Fruit fly (Drosophila melanogaster) whole organism, embryonic: ENCODE measurements around the gene Vti1b.

Experiments used
- CG10209 ChIP-seq: fragments of 200-800 bp; sonication (Bioruptor generic); optimal IDR thresholded peaks from 3 replicates; lab custom pipeline; 2017; ENCODE audit warnings: missing biosample characterization, mild to moderate bottlenecking, missing genetic modification characterization, missing genetic modification reagents
- CG12391 ChIP-seq: fragments of 200-800 bp; sonication (Bioruptor generic); optimal IDR thresholded peaks from 3 replicates; lab custom pipeline; 2018; ENCODE audit warnings: missing biosample characterization, mild to moderate bottlenecking, missing genetic modification characterization, moderate library complexity
- CG12744 ChIP-seq: fragments of 200-800 bp; sonication (Bioruptor generic); optimal IDR thresholded peaks from 2 replicates; lab custom pipeline; 2016; ENCODE audit warnings: missing biosample characterization, missing genetic modification characterization
- CG12942 ChIP-seq: fragments of 200-800 bp; sonication (Bioruptor generic); optimal IDR thresholded peaks from 3 replicates; lab custom pipeline; 2016; ENCODE audit warnings: missing biosample characterization, missing genetic modification characterization
- CG13775 ChIP-seq: fragments of 200-800 bp; sonication (Bioruptor generic); optimal IDR thresholded peaks from 3 replicates; lab custom pipeline; 2017; ENCODE audit warnings: missing biosample characterization, mild to moderate bottlenecking, missing genetic modification characterization
- CG15696 ChIP-seq: fragments of 200-800 bp; sonication (Bioruptor generic); optimal IDR thresholded peaks from 2 replicates; lab custom pipeline; 2019; ENCODE audit warnings: missing biosample characterization, mild to moderate bottlenecking, missing genetic modification characterization, moderate library complexity
- CG2875 ChIP-seq: fragments of 200-800 bp; sonication (Bioruptor generic); optimal IDR thresholded peaks from 2 replicates; lab custom pipeline; 2017; ENCODE audit warnings: missing biosample characterization, mild to moderate bottlenecking, missing genetic modification characterization, missing genetic modification reagents
- CG32772 ChIP-seq: fragments of 200-800 bp; sonication (Bioruptor generic); IDR thresholded peaks from 2 replicates; pipeline ENCODE4 v1.3.6; 2022; ENCODE audit warnings: missing biosample characterization, missing genetic modification characterization
- CG3726 ChIP-seq: fragments of 200-800 bp; sonication (Bioruptor generic); IDR thresholded peaks from 3 replicates; pipeline ENCODE4, ENCODE4 v1.3.6; 2022; ENCODE audit warnings: missing biosample characterization, missing genetic modification characterization
- CG3838 ChIP-seq: fragments of 200-800 bp; sonication (Bioruptor generic); optimal IDR thresholded peaks from 3 replicates; lab custom pipeline; 2016; ENCODE audit warnings: missing biosample characterization, missing genetic modification characterization
- CG4707 ChIP-seq: fragments of 200-800 bp; sonication (Bioruptor generic); optimal IDR thresholded peaks from 2 replicates; lab custom pipeline; 2018; ENCODE audit warnings: missing biosample characterization, mild to moderate bottlenecking, missing genetic modification characterization, moderate library complexity
- CG6813 ChIP-seq: fragments of 200-800 bp; sonication (Bioruptor generic); optimal IDR thresholded peaks from 2 replicates; lab custom pipeline; 2017; ENCODE audit warnings: missing biosample characterization, missing genetic modification characterization, mild to moderate bottlenecking, moderate library complexity, missing genetic modification reagents
- CG7372 ChIP-seq: fragments of 200-800 bp; sonication (Bioruptor generic); IDR thresholded peaks from 2 replicates; pipeline ENCODE4 v1.3.6; 2022; ENCODE audit warnings: missing biosample characterization, missing genetic modification characterization
- CG8281 ChIP-seq: fragments of 200-800 bp; sonication (Bioruptor generic); optimal IDR thresholded peaks from 2 replicates; lab custom pipeline; 2018; ENCODE audit warnings: missing biosample characterization, mild to moderate bottlenecking, missing genetic modification characterization, moderate library complexity
- CG8359 ChIP-seq: fragments of 200-800 bp; sonication (Bioruptor generic); optimal IDR thresholded peaks from 2 replicates; lab custom pipeline; 2017; ENCODE audit warnings: missing biosample characterization, mild to moderate bottlenecking, missing genetic modification characterization, borderline replicate concordance
- CG8388 ChIP-seq: fragments of 200-800 bp; sonication (Bioruptor generic); optimal IDR thresholded peaks from 2 replicates; lab custom pipeline; 2019; ENCODE audit warnings: missing biosample characterization, mild to moderate bottlenecking, missing genetic modification characterization, moderate library complexity
- Deaf1 ChIP-seq: fragments of 200-800 bp; optimal IDR thresholded peaks from 3 replicates; lab custom pipeline; 2019; ENCODE audit warnings: missing biosample characterization, mild to moderate bottlenecking, missing genetic modification characterization, moderate library complexity
- Dip2 ChIP-seq: fragments of 200-800 bp; sonication (Bioruptor generic); IDR thresholded peaks from 2 replicates; pipeline ENCODE4 v1.3.6; 2022; ENCODE audit warnings: missing biosample characterization, missing genetic modification characterization
- Hand ChIP-seq: fragments of 200-800 bp; sonication (Bioruptor generic); optimal IDR thresholded peaks from 2 replicates; lab custom pipeline; 2017; ENCODE audit warnings: mild to moderate bottlenecking, missing biosample characterization, missing genetic modification reagents, missing genetic modification characterization
- HmgD ChIP-seq: fragments of 200-800 bp; sonication (Bioruptor generic); optimal IDR thresholded peaks from 3 replicates; lab custom pipeline; 2016; ENCODE audit warnings: missing biosample characterization, missing genetic modification characterization
- Lim3 ChIP-seq: fragments of 200-800 bp; sonication (Bioruptor generic); IDR thresholded peaks from 2 replicates; pipeline ENCODE4 v1.3.6; 2022; ENCODE audit warnings: missing biosample characterization, missing genetic modification characterization
- Mrtf ChIP-seq: fragments of 200-800 bp; sonication (Bioruptor generic); IDR thresholded peaks from 3 replicates; pipeline ENCODE4 v1.3.6; 2022; ENCODE audit warnings: missing biosample characterization, missing genetic modification characterization
- Optix ChIP-seq: fragments of 200-800 bp; sonication (Bioruptor generic); IDR thresholded peaks from 3 replicates; pipeline ENCODE4 v1.3.6; 2022; ENCODE audit warnings: missing biosample characterization, missing genetic modification characterization
- PHDP ChIP-seq: fragments of 200-800 bp; sonication (Bioruptor generic); optimal IDR thresholded peaks from 3 replicates; lab custom pipeline; 2018; ENCODE audit warnings: missing biosample characterization, mild to moderate bottlenecking, missing genetic modification characterization, moderate library complexity
- Sin3A ChIP-seq: fragments of >200 bp; optimal IDR thresholded peaks from 2 replicates; lab custom pipeline; 2018
- Sry-δ ChIP-seq: fragments of 200-800 bp; sonication (Bioruptor generic); optimal IDR thresholded peaks from 2 replicates; lab custom pipeline; 2016; ENCODE audit warnings: missing biosample characterization, missing genetic modification characterization
- Ssrp ChIP-seq: fragments of 200-800 bp; sonication (Bioruptor generic); optimal IDR thresholded peaks from 2 replicates; lab custom pipeline; 2018; ENCODE audit warnings: missing biosample characterization, mild to moderate bottlenecking, missing genetic modification characterization, moderate library complexity
- TFAM ChIP-seq: fragments of 200-800 bp; sonication (Bioruptor generic); optimal IDR thresholded peaks from 2 replicates; lab custom pipeline; 2017; ENCODE audit warnings: missing biosample characterization, missing genetic modification characterization, inconsistent platforms
- Tbp ChIP-seq: fragments of >200 bp; optimal IDR thresholded peaks from 2 replicates; lab custom pipeline; 2018; ENCODE audit warnings: missing biosample characterization, missing genetic modification characterization
- Vsx1 ChIP-seq: fragments of 200-800 bp; sonication (Bioruptor generic); optimal IDR thresholded peaks from 2 replicates; lab custom pipeline; 2017; ENCODE audit warnings: missing biosample characterization, mild to moderate bottlenecking, missing genetic modification characterization, missing genetic modification reagents
- bcd ChIP-seq: fragments of 200-800 bp; sonication (Bioruptor generic); optimal IDR thresholded peaks from 2 replicates; lab custom pipeline; 2017; ENCODE audit warnings: missing biosample characterization, mild to moderate bottlenecking, missing genetic modification characterization
- bigmax ChIP-seq: fragments of 200-800 bp; sonication (Bioruptor generic); optimal IDR thresholded peaks from 2 replicates; lab custom pipeline; 2018; ENCODE audit warnings: missing biosample characterization, mild to moderate bottlenecking, missing genetic modification characterization
- chm ChIP-seq: fragments of 200-800 bp; sonication (Bioruptor generic); IDR thresholded peaks from 2 replicates; pipeline ENCODE4 v1.3.6; 2022; ENCODE audit warnings: missing biosample characterization, missing genetic modification characterization
- corto ChIP-seq: fragments of 200-800 bp; sonication (Bioruptor generic); optimal IDR thresholded peaks from 2 replicates; lab custom pipeline; 2016; ENCODE audit warnings: missing biosample characterization, mild to moderate bottlenecking, missing genetic modification characterization, moderate library complexity
- crol ChIP-seq: fragments of 200-800 bp; sonication (Bioruptor generic); IDR thresholded peaks from 2 replicates; pipeline ENCODE4 v1.3.6; 2022; ENCODE audit warnings: missing biosample characterization, missing genetic modification characterization
- dmrt99B ChIP-seq: fragments of 200-800 bp; sonication (Bioruptor generic); optimal IDR thresholded peaks from 2 replicates; lab custom pipeline; 2018; ENCODE audit warnings: missing biosample characterization, mild to moderate bottlenecking, missing genetic modification characterization, moderate library complexity
- inv ChIP-seq: fragments of 200-800 bp; sonication (Bioruptor generic); IDR thresholded peaks from 2 replicates; pipeline ENCODE4 v1.3.6; 2022; ENCODE audit warnings: missing biosample characterization, missing genetic modification characterization; ENCODE audit not compliant: partially characterized antibody
- kah ChIP-seq: fragments of 200-800 bp; sonication (Bioruptor generic); optimal IDR thresholded peaks from 2 replicates; lab custom pipeline; 2018; ENCODE audit warnings: missing biosample characterization, mild to moderate bottlenecking, missing genetic modification characterization
- klu ChIP-seq: fragments of 200-800 bp; sonication (Bioruptor generic); IDR thresholded peaks from 2 replicates; pipeline ENCODE4 v1.3.6; 2022; ENCODE audit warnings: missing biosample characterization, missing genetic modification characterization
- maf-S ChIP-seq: fragments of 200-800 bp; sonication (Bioruptor generic); optimal IDR thresholded peaks from 2 replicates; lab custom pipeline; 2016; ENCODE audit warnings: missing biosample characterization, missing genetic modification characterization
- oc ChIP-seq: fragments of 200-800 bp; sonication (Bioruptor generic); optimal IDR thresholded peaks from 2 replicates; lab custom pipeline; 2018; ENCODE audit warnings: missing biosample characterization, mild to moderate bottlenecking, missing genetic modification characterization, moderate library complexity
- row ChIP-seq: fragments of 200-800 bp; sonication (Bioruptor generic); IDR thresholded peaks from 3 replicates; pipeline ENCODE4 v1.3.6; 2022; ENCODE audit warnings: missing biosample characterization, missing genetic modification characterization
- sens ChIP-seq: fragments of 200-800 bp; sonication (Bioruptor generic); peaks from one replicate; lab custom pipeline; 2016; ENCODE audit warnings: missing biosample characterization, missing genetic modification characterization
- shn ChIP-seq: fragments of 200-800 bp; sonication (Bioruptor generic); optimal IDR thresholded peaks from 3 replicates; lab custom pipeline; 2016; ENCODE audit warnings: missing biosample characterization, missing genetic modification characterization
- slbo ChIP-seq: fragments of 200-800 bp; sonication (Bioruptor generic); IDR thresholded peaks from 2 replicates; pipeline ENCODE4 v1.3.6; 2022; ENCODE audit warnings: missing biosample characterization, missing genetic modification characterization
- so ChIP-seq: fragments of 200-800 bp; sonication (Bioruptor generic); IDR thresholded peaks from 3 replicates; pipeline ENCODE4 v1.3.6; 2022; ENCODE audit warnings: missing biosample characterization, missing genetic modification characterization
- sqz ChIP-seq: fragments of 200-800 bp; sonication (Bioruptor generic); optimal IDR thresholded peaks from 3 replicates; lab custom pipeline; 2018; ENCODE audit warnings: missing biosample characterization, mild to moderate bottlenecking, missing genetic modification characterization
- sug ChIP-seq: fragments of 200-800 bp; optimal IDR thresholded peaks from 2 replicates; lab custom pipeline; 2019; ENCODE audit warnings: missing biosample characterization, mild to moderate bottlenecking, missing genetic modification characterization, moderate library complexity
- trh ChIP-seq: fragments of 200-800 bp; sonication (Bioruptor generic); optimal IDR thresholded peaks from 2 replicates; lab custom pipeline; 2016; ENCODE audit warnings: missing biosample characterization, missing genetic modification characterization
- wek ChIP-seq: fragments of 200-800 bp; sonication (Bioruptor generic); optimal IDR thresholded peaks from 3 replicates; lab custom pipeline; 2018; ENCODE audit warnings: missing biosample characterization, mild to moderate bottlenecking, missing genetic modification characterization, moderate library complexity

Gene Vti1b

dm6 chr3R:18448059-18448979 is 51.5 kb downstream of the Vti1b start (continued):
- TF ChIP-seq CG12942 (GFP tag; lab: Kevin White, UChicago) (no peak), CG8359 (GFP tag; lab: Kevin White, UChicago) (no peak), sens (GFP tag; lab: Kevin White, UChicago) (no peak), CG13775 (peak; percentile 46), Mrtf (GFP tag; lab: Robert Waterston, UW) (no peak), chm (GFP tag; lab: Robert Waterston, UW) (no peak), dmrt99B (no peak), maf-S (peak; percentile 34), CG10209 (GFP tag; lab: Kevin White, UChicago) (no peak), klu (GFP tag; lab: Robert Waterston, UW) (no peak), Hand (GFP tag; lab: Kevin White, UChicago) (no peak), Vsx1 (no peak), row (no peak), CG8281 (tag; lab: Kevin White, UChicago) (no peak), sug (tag; lab: Kevin White, UChicago) (no peak), kah (GFP tag; lab: Kevin White, UChicago) (no peak), Dip2 (GFP tag; lab: Robert Waterston, UW) (no peak), shn (GFP tag; lab: Kevin White, UChicago) (peak; percentile 13), CG12744 (GFP tag; lab: Kevin White, UChicago) (no peak), oc (tag; lab: Kevin White, UChicago) (no peak), CG3726 (GFP tag; lab: Robert Waterston, UW) (no peak), Sry-δ (GFP tag; lab: Kevin White, UChicago) (no peak), CG3838 (GFP tag; lab: Kevin White, UChicago) (no peak), Deaf1 (peak; percentile 28), slbo (GFP tag; lab: Robert Waterston, UW) (0 out of 2 replicates have a peak, but pooled peaks have one; percentile 44), CG12391 (tag; lab: Kevin White, UChicago) (no peak), CG4707 (GFP tag; lab: Kevin White, UChicago) (no peak), Sin3A (lab: Kevin White, UChicago) (no peak), CG15696 (tag; lab: Kevin White, UChicago) (no peak), PHDP (tag; lab: Kevin White, UChicago) (peak; percentile 15), Lim3 (GFP tag; lab: Robert Waterston, UW) (no peak), Optix (no peak), sqz (GFP tag; lab: Kevin White, UChicago) (no peak), CG8388 (GFP tag; lab: Kevin White, UChicago) (no peak), trh (no peak), CG2875 (GFP tag; lab: Kevin White, UChicago) (no peak), HmgD (no peak), wek (no peak), CG32772 (GFP tag; lab: Robert Waterston, UW) (no peak), Tbp (GFP tag; lab: Kevin White, UChicago) (no peak), corto (GFP tag; lab: Kevin White, UChicago) (peak; percentile 93), CG6813 (GFP tag; lab: Kevin White, UChicago) (no peak), bcd (GFP tag; lab: Kevin White, UChicago) (peak; percentile 63), inv (GFP tag; lab: Robert Waterston, UW) (no peak), crol (GFP tag; lab: Robert Waterston, UW) (peak; percentile 33; the same call in 1 of the 2 replicates), Ssrp (tag; lab: Kevin White, UChicago) (no peak), TFAM (GFP tag; lab: Kevin White, UChicago) (no peak), CG7372 (GFP tag; lab: Robert Waterston, UW) (no peak), so (no peak), bigmax (GFP tag; lab: Kevin White, UChicago) (no peak)
